Worm (Caenorhabditis elegans) whole organism, midembryonic: ENCODE data around the gene K09C4.9.

Experiments
- T22C8.4 ChIP-seq: fragments of 200-800 bp; sonication (Bioruptor generic); IDR thresholded peaks from 2 replicates; pipeline ENCODE4 v1.3.6; 2022; ENCODE audit warnings: missing genetic modification characterization, missing compliant biosample characterization
- cog-1 ChIP-seq: sonication (generic microtip); optimal IDR thresholded peaks from 2 replicates; lab custom pipeline; 2016; ENCODE audit warnings: missing genetic modification characterization, missing compliant biosample characterization
- flt-1 ChIP-seq: fragments of 200-800 bp; sonication (Bioruptor generic); IDR thresholded peaks from 2 replicates; pipeline ENCODE4 v1.3.6; 2022; ENCODE audit warnings: missing genetic modification characterization, missing compliant biosample characterization
- klf-2 ChIP-seq: fragments of 200-800 bp; sonication (Bioruptor generic); conservative IDR thresholded peaks from 2 replicates; pipeline ENCODE4 v1.3.6; 2022; ENCODE audit warnings: missing genetic modification reagents, missing genetic modification characterization, missing compliant biosample characterization
- ref-1 ChIP-seq: fragments of 200-800 bp; sonication (Bioruptor generic); conservative IDR thresholded peaks from 2 replicates; pipeline ENCODE4 v1.3.6; 2022; ENCODE audit warnings: missing genetic modification reagents, missing genetic modification characterization, missing compliant biosample characterization
- tab-1 ChIP-seq: fragments of 200-800 bp; sonication (Bioruptor generic); IDR thresholded peaks from 2 replicates; pipeline ENCODE4 v1.3.6; 2022; ENCODE audit warnings: missing genetic modification characterization, missing compliant biosample characterization
- ztf-29 ChIP-seq: fragments of 200-800 bp; sonication (Bioruptor generic); IDR thresholded peaks from 2 replicates; pipeline ENCODE4 v1.3.6; 2022; ENCODE audit warnings: missing genetic modification reagents, missing genetic modification characterization, missing compliant biosample characterization

ce11 chrX:3250481-3251091, 21.0 kb downstream of the K09C4.9 start, which contains the start of gene pqn-37:
- TF ChIP-seq T22C8.4 (GFP tag; lab: Robert Waterston, UW) (no peak), cog-1 (tag; lab: Kevin White, UChicago) (no peak), tab-1 (no peak), klf-2 (GFP tag; lab: Robert Waterston, UW) (no peak), ztf-29 (GFP tag; lab: Robert Waterston, UW) (no peak), flt-1 (GFP tag; lab: Robert Waterston, UW) (no peak), ref-1 (no peak)
